Fruit fly (Drosophila melanogaster) whole organism, adult: ENCODE data around the gene raskol.

Experiments
- CG11617 ChIP-seq: fragments of 200-800 bp; sonication (Bioruptor generic); optimal IDR thresholded peaks from 2 replicates; lab custom pipeline; 2017; ENCODE audit warnings: mild to moderate bottlenecking, missing biosample characterization, missing genetic modification reagents, missing genetic modification characterization
- CG12768 ChIP-seq: fragments of 200-800 bp; sonication (Bioruptor generic); optimal IDR thresholded peaks from 2 replicates; lab custom pipeline; 2017; ENCODE audit warnings: missing biosample characterization, missing genetic modification characterization, mild to moderate bottlenecking, moderate library complexity, missing genetic modification reagents
- CG14711 ChIP-seq: fragments of 200-800 bp; sonication (Bioruptor generic); optimal IDR thresholded peaks from 2 replicates; lab custom pipeline; 2018; ENCODE audit warnings: missing biosample characterization, mild to moderate bottlenecking, missing genetic modification characterization, moderate library complexity
- CG1620 ChIP-seq: fragments of 200-800 bp; sonication (Bioruptor generic); optimal IDR thresholded peaks from 2 replicates; lab custom pipeline; 2016; ENCODE audit warnings: missing biosample characterization, missing genetic modification characterization
- CG7101 ChIP-seq: fragments of 200-800 bp; sonication (Bioruptor generic); optimal IDR thresholded peaks from 2 replicates; lab custom pipeline; 2018; ENCODE audit warnings: missing biosample characterization, mild to moderate bottlenecking, missing genetic modification characterization, moderate library complexity
- Crg-1 ChIP-seq: fragments of 200-800 bp; sonication (Bioruptor generic); optimal IDR thresholded peaks from 2 replicates; lab custom pipeline; 2016; ENCODE audit warnings: missing biosample characterization, missing genetic modification characterization
- Hr96 ChIP-seq: fragments of 200-800 bp; sonication (Bioruptor generic); optimal IDR thresholded peaks from 2 replicates; lab custom pipeline; 2016; ENCODE audit warnings: missing biosample characterization, missing genetic modification characterization
- bab1 ChIP-seq: fragments of 200-800 bp; sonication (Bioruptor generic); optimal IDR thresholded peaks from 3 replicates; lab custom pipeline; 2019; ENCODE audit warnings: missing biosample characterization, mild to moderate bottlenecking, missing genetic modification characterization, moderate library complexity
- cnc ChIP-seq, 2 experiments: fragments of >200 bp; optimal IDR thresholded peaks; 2 replicates each; lab custom pipeline; 2017
- kay ChIP-seq: fragments of 200-800 bp; sonication (Bioruptor generic); peaks from one replicate; lab custom pipeline; 2016; ENCODE audit warnings: missing biosample characterization, missing genetic modification characterization, borderline replicate concordance
- pad ChIP-seq: fragments of 200-800 bp; sonication (Bioruptor generic); optimal IDR thresholded peaks from 3 replicates; lab custom pipeline; 2017; ENCODE audit warnings: missing biosample characterization, missing genetic modification characterization, mild to moderate bottlenecking, moderate library complexity, missing genetic modification reagents

dm6 chrX:17724288-17724914 is 14.5 kb downstream of the raskol start:
- TF ChIP-seq CG7101 (tag; lab: Kevin White, UChicago) (no peak), cnc (optimal IDR thresholded peaks at IDR 0.05; lab: Kevin White, UChicago) (no peak), kay (GFP tag; lab: Kevin White, UChicago) (no peak), pad (GFP tag; lab: Kevin White, UChicago) (no peak), CG11617 (GFP tag; lab: Kevin White, UChicago) (no peak), bab1 (GFP tag; lab: Kevin White, UChicago) (no peak), CG1620 (GFP tag; lab: Kevin White, UChicago) (no peak), CG12768 (GFP tag; lab: Kevin White, UChicago) (no peak), Crg-1 (no peak), Hr96 (no peak), CG14711 (tag; lab: Kevin White, UChicago) (no peak)
